Worm (Caenorhabditis elegans) whole organism, early embryonic: ENCODE results near the gene Y4C6A.4.
"Not testable (repeated sequence)": the region's sequence is repeated elsewhere in the genome, so short reads cannot be mapped to it uniquely, and the experiment has no call there.

Experiments
- B0310.2 ChIP-seq: sonication (generic microtip); optimal IDR thresholded peaks from 2 replicates; lab custom pipeline; 2016; ENCODE audit warnings: mild to moderate bottlenecking, missing genetic modification characterization, missing compliant biosample characterization
- F13C5.2 ChIP-seq: sonication (generic microtip); optimal IDR thresholded peaks from 2 replicates; lab custom pipeline; 2017; ENCODE audit warnings: mild to moderate bottlenecking, missing genetic modification characterization, inconsistent platforms, missing compliant biosample characterization
- aly-1 ChIP-seq: sonication (generic microtip); optimal IDR thresholded peaks from 2 replicates; lab custom pipeline; 2016; ENCODE audit warnings: missing genetic modification characterization, missing compliant biosample characterization
- ama-1 ChIP-seq: fragments of 150-350 bp; optimal IDR thresholded peaks from 2 replicates; lab custom pipeline; 2014
- ceh-13 ChIP-seq: fragments of 200-800 bp; sonication (Bioruptor generic); optimal IDR thresholded peaks from 2 replicates; lab custom pipeline; 2018; ENCODE audit warnings: mild to moderate bottlenecking, missing genetic modification characterization, missing compliant biosample characterization
- ceh-36 ChIP-seq: sonication (generic microtip); optimal IDR thresholded peaks from 2 replicates; lab custom pipeline; 2016; ENCODE audit warnings: missing genetic modification characterization, inconsistent platforms, missing compliant biosample characterization
- ets-7 ChIP-seq: sonication (generic microtip); optimal IDR thresholded peaks from 2 replicates; lab custom pipeline; 2016; ENCODE audit warnings: missing genotype, missing genetic modification characterization, missing compliant biosample characterization
- flt-1 ChIP-seq: fragments of 200-800 bp; sonication (Bioruptor generic); IDR thresholded peaks from 2 replicates; pipeline ENCODE4 v1.3.6; 2022; ENCODE audit warnings: missing genetic modification characterization, missing compliant biosample characterization
- hmbx-1 ChIP-seq: sonication (generic microtip); optimal IDR thresholded peaks from 2 replicates; lab custom pipeline; 2016; ENCODE audit warnings: mild to moderate bottlenecking, missing genetic modification characterization, missing compliant biosample characterization
- hmg-4 ChIP-seq: fragments of 200-800 bp; sonication (Bioruptor generic); optimal IDR thresholded peaks from 2 replicates; lab custom pipeline; 2018; ENCODE audit warnings: mild to moderate bottlenecking, missing genetic modification characterization, missing compliant biosample characterization
- hnd-1 ChIP-seq: sonication (generic microtip); optimal IDR thresholded peaks from 2 replicates; lab custom pipeline; 2016; ENCODE audit warnings: missing genetic modification characterization, missing compliant biosample characterization
- pes-1 ChIP-seq: fragments of 200-800 bp; sonication (Bioruptor generic); IDR thresholded peaks from 2 replicates; pipeline ENCODE4 v1.3.6; 2022; ENCODE audit warnings: missing genetic modification reagents, missing genetic modification characterization, missing compliant biosample characterization
- scrt-1 ChIP-seq: fragments of 200-800 bp; sonication (Bioruptor generic); IDR thresholded peaks from 2 replicates; pipeline ENCODE4 v1.3.6; 2022; ENCODE audit warnings: missing genetic modification characterization, missing compliant biosample characterization
- sea-1 ChIP-seq: fragments of 200-800 bp; sonication (Bioruptor generic); conservative IDR thresholded peaks from 2 replicates; pipeline ENCODE4 v1.3.6; 2022; ENCODE audit warnings: missing genetic modification characterization, missing compliant biosample characterization
- tbx-11 ChIP-seq: fragments of 200-800 bp; sonication (Bioruptor generic); IDR thresholded peaks from 2 replicates; pipeline ENCODE4 v1.3.6; 2022; ENCODE audit warnings: missing genetic modification characterization, missing compliant biosample characterization
- tbx-37 ChIP-seq: fragments of 200-800 bp; sonication (Bioruptor generic); conservative IDR thresholded peaks from 2 replicates; pipeline ENCODE4 v1.3.6; 2022; ENCODE audit warnings: missing genetic modification reagents, missing genetic modification characterization, missing compliant biosample characterization
- tra-4 ChIP-seq: sonication (generic microtip); optimal IDR thresholded peaks from 2 replicates; lab custom pipeline; 2017; ENCODE audit warnings: missing genetic modification characterization, missing compliant biosample characterization

Gene Y4C6A.4

DNA sequence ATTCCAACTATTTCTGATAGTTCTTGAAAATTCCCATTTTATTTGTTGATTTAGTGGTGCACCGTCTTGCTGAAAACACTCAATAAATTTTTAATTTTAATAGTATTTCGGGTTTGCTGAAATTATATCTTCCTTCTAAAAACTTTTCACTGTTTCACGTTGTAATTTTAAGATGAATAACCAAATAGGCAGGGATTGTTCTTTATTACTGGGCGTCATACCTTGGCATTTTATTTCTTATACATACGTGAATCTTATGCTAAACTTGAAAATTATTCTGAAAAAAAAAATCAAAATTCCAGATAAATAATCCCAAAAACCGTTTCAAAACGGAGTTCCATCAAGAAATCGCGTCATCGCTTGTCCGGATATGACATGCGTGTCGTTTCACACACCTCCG, 14.1 kb upstream of the Y4C6A.4 start, which contains the start of gene mgl-3:
mgl-3 (plus strand) TSS at position 301 of the 400 bp plus-strand sequence.
- TF ChIP-seq pes-1 (no peak), aly-1 (tag; lab: Kevin White, UChicago) (no peak), ets-7 (tag; lab: Kevin White, UChicago) (no peak), hmbx-1 (tag; lab: Kevin White, UChicago) (no peak), sea-1 (GFP tag; lab: Robert Waterston, UW) (no peak), hnd-1 (tag; lab: Kevin White, UChicago) (no peak), ama-1 (lab: Kevin White, UChicago) (no peak), tra-4 (tag; lab: Kevin White, UChicago) (no peak), ceh-13 (no peak), tbx-11 (GFP tag; lab: Robert Waterston, UW) (no peak), F13C5.2 (tag; lab: Kevin White, UChicago) (no peak), ceh-36 (no peak), tbx-37 (GFP tag; lab: Robert Waterston, UW) (no peak)

DNA sequence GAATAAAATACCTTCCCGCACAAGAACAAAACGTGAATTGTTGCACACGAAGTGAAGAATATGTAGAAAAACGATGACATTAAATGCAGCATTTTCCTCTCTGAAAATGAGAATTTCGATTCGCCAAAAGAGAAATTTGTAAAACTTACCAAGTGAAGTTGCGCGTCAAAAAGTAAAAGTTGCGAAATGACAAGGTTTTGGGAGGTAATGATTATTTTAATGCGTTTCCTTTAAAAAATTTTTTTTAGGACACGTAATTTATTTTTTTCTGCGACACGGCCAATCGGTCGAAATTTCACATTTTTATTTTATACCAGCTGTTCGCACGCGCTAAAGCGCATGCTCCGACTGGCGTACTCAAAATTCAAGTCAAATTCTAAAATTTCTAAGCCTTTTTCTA, 3.2 kb downstream of the Y4C6A.4 start, which contains the start of gene Y4C6A.3:
Y4C6A.3 (minus strand) TSS at position 101 of the 400 bp plus-strand sequence.
- TF ChIP-seq flt-1; aly-1 (tag; lab: Kevin White, UChicago); tbx-11 (GFP tag; lab: Robert Waterston, UW): not testable (repeated sequence)

DNA sequence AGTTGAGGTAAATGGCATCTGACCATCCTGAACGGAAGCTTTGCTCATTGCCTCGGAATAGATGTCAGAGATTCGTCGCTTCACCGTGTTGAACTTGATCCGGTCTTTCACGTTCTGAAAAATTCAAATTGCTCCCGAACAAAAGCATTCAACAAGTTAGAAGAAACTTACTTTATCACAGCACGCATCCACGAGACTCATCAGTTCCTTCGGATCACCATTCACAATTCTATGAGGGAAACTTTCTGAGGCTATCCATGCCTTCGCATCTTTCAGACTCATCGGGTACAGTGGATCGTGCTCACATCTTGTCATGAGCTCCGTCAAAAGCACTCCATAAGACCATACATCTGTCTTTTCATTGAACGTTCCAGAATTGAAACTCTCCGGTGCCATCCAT, 10.1 kb downstream of the Y4C6A.4 start:
- TF ChIP-seq ets-7 (tag; lab: Kevin White, UChicago) (no peak), hnd-1 (tag; lab: Kevin White, UChicago) (no peak), tbx-11 (GFP tag; lab: Robert Waterston, UW) (no peak), sea-1 (GFP tag; lab: Robert Waterston, UW) (no peak), tbx-37 (GFP tag; lab: Robert Waterston, UW) (no peak), scrt-1 (GFP tag; lab: Robert Waterston, UW) (no peak), flt-1 (no peak)

DNA sequence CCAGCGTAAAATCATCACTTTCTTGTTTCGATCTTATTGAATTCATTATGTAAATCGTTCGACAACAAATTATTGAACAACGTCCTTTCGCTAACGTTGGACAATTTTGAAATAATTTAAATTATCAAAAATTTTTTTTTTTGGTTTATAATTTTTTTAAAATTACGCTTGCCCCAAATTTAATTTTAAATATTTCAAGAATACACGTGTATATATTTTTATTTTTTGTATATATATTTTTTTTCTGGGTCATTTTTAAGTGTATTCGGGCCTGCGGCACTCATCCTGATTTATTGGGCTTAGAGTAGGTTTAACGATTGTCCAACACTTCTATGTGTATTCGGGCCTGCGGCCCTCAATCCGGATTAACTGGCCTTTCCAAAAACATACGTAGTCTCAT, 11.6 kb downstream of the Y4C6A.4 start, which contains the start of gene Y52D5A.2:
Y52D5A.2 (minus strand) TSS at position 101 of the 400 bp plus-strand sequence.
- not testable (repeated sequence) for TF ChIP-seq ama-1 (lab: Kevin White, UChicago); ceh-13; ceh-36

DNA sequence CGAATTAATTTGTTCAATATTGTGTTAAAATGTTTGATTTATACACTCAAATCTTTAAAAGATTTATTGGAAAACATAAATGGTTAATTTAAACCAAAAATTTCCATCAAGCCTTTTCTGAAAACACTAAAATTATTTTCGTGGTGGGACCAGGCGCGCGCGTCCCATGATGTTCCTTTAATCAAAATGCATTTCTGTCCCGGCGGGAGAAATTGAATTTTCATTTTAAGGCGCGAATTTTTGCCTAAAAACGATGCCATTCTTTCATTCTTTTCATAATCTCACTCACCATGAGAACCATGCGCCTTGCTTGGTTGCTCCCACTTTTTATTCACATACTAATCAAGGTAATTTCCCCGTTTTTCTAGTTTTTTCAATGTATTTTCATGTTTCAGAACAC, 17.0 kb downstream of the Y4C6A.4 start, which contains the start of gene rme-2:
rme-2 (plus strand) TSS at position 288 of the 400 bp plus-strand sequence.
- no peak for TF ChIP-seq pes-1
- TF ChIP-seq ama-1 (lab: Kevin White, UChicago): no peak
- no peak for TF ChIP-seq ets-7 (tag; lab: Kevin White, UChicago)
- no peak for TF ChIP-seq tbx-11 (GFP tag; lab: Robert Waterston, UW)
- no peak for TF ChIP-seq hmbx-1 (tag; lab: Kevin White, UChicago)

- TF ChIP-seq pes-1: no peak
- TF ChIP-seq ets-7 (tag; lab: Kevin White, UChicago): no peak
- no peak for TF ChIP-seq ceh-36
- TF ChIP-seq scrt-1 (GFP tag; lab: Robert Waterston, UW): no peak
- TF ChIP-seq ceh-13: no peak
- no peak for TF ChIP-seq hmbx-1 (tag; lab: Kevin White, UChicago)
- TF ChIP-seq sea-1 (GFP tag; lab: Robert Waterston, UW): no peak
- no peak for TF ChIP-seq hnd-1 (tag; lab: Kevin White, UChicago)
- TF ChIP-seq flt-1: no peak
- no peak for TF ChIP-seq hmg-4 (GFP tag; lab: Kevin White, UChicago)
- no peak for TF ChIP-seq tra-4 (tag; lab: Kevin White, UChicago)
- TF ChIP-seq B0310.2 (tag; lab: Kevin White, UChicago): no peak
- no peak for TF ChIP-seq ama-1 (lab: Kevin White, UChicago)
- TF ChIP-seq aly-1 (tag; lab: Kevin White, UChicago): no peak
- no peak for TF ChIP-seq tbx-11 (GFP tag; lab: Robert Waterston, UW)
- no peak for TF ChIP-seq tbx-37 (GFP tag; lab: Robert Waterston, UW)
- no peak for TF ChIP-seq F13C5.2 (tag; lab: Kevin White, UChicago)
Measured at ce11 chrIV:5473098-5473497, 20.3 kb downstream of the Y4C6A.4 start.

DNA sequence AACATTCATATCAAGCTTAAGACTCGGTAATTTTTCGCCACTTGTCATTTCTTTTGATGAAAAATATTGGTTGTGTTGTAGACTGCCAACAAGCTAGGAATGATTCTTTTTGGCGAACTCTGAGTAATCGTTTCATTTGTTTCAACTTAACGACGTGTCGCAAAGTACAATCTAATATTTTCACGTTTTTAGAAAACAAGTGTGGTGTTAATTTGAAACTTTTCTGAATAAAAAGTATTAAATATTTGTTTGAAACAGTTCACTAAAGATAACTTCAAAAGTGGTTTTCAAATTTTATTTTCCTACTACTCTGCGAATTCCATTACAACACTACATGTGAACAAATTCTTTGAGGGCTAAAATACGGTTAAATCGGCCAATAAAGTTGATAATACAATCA, 23.7 kb downstream of the Y4C6A.4 start, which contains the start of gene T11F8.4:
T11F8.4 (minus strand) TSS at position 101 of the 400 bp plus-strand sequence.
- TF ChIP-seq ceh-36: no peak
- TF ChIP-seq aly-1 (tag; lab: Kevin White, UChicago): no peak
- TF ChIP-seq F13C5.2 (tag; lab: Kevin White, UChicago): no peak
- TF ChIP-seq ceh-13: no peak

DNA sequence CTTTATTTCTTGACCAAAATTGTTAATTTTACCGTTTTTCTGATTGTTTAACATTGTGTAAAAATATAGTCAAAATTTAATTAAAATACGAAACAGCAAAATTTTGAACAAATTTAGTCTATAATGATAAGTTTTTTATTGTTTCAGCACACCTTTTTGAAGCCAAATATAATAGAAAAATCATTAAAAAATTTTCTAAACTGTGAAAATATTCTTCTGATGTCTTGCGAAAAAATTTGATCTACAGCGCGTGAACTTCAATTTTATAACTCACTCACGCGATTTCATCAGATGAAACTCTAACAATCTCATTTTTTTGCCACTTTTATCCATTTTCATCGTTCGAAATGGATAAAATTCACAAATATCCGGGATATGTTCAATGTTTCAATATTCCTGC, 26.5 kb downstream of the Y4C6A.4 start, which contains the start of gene T11F8.1:
T11F8.1 (plus strand) TSS at position 301 of the 400 bp plus-strand sequence.
- TF ChIP-seq sea-1 (GFP tag; lab: Robert Waterston, UW) (no peak), B0310.2 (tag; lab: Kevin White, UChicago) (no peak), hmg-4 (GFP tag; lab: Kevin White, UChicago) (no peak), hnd-1 (tag; lab: Kevin White, UChicago) (no peak), ets-7 (tag; lab: Kevin White, UChicago) (no peak), hmbx-1 (tag; lab: Kevin White, UChicago) (no peak), ama-1 (lab: Kevin White, UChicago) (no peak), F13C5.2 (tag; lab: Kevin White, UChicago) (no peak), pes-1 (no peak), ceh-36 (no peak), aly-1 (tag; lab: Kevin White, UChicago) (no peak), tra-4 (tag; lab: Kevin White, UChicago) (no peak), tbx-11 (GFP tag; lab: Robert Waterston, UW) (no peak), tbx-37 (GFP tag; lab: Robert Waterston, UW) (no peak), flt-1 (no peak), scrt-1 (GFP tag; lab: Robert Waterston, UW) (no peak), ceh-13 (no peak)
